Fruit fly (Drosophila melanogaster) whole organism, wandering third instar larva: ENCODE data around the gene Pxd.

Experiments
- Abd-B ChIP-seq: fragments of >200 bp; optimal IDR thresholded peaks from 2 replicates; lab custom pipeline; 2017; ENCODE audit warnings: missing biosample characterization, missing genetic modification characterization
- CG32264 ChIP-seq: fragments of 200-800 bp; sonication (Bioruptor generic); optimal IDR thresholded peaks from 2 replicates; lab custom pipeline; 2016; ENCODE audit warnings: missing biosample characterization, missing genetic modification characterization
- CG9705 ChIP-seq: fragments of 200-800 bp; sonication (Bioruptor generic); optimal IDR thresholded peaks from 2 replicates; lab custom pipeline; 2018; ENCODE audit warnings: missing biosample characterization, mild to moderate bottlenecking, missing genetic modification characterization
- CrebA ChIP-seq: fragments of 200-800 bp; sonication (Bioruptor generic); optimal IDR thresholded peaks from 2 replicates; lab custom pipeline; 2016; ENCODE audit warnings: missing biosample characterization, mild to moderate bottlenecking, missing genetic modification characterization, borderline replicate concordance
- Dfd ChIP-seq: fragments of >200 bp; optimal IDR thresholded peaks from 2 replicates; lab custom pipeline; 2017; ENCODE audit warnings: missing biosample characterization, missing genetic modification characterization
- Dif ChIP-seq: fragments of 200-275, 200-300 bp; sonication (Bioruptor generic); optimal IDR thresholded peaks from 2 replicates; lab custom pipeline; 2018; ENCODE audit warnings: missing biosample characterization, missing genetic modification characterization; ENCODE audit not compliant: partially characterized antibody
- GATAd ChIP-seq: sonication (Bioruptor generic); optimal IDR thresholded peaks from 2 replicates; lab custom pipeline; 2016; ENCODE audit warnings: missing biosample characterization, missing genetic modification characterization
- HLH106 ChIP-seq: fragments of 200-800 bp; optimal IDR thresholded peaks from 3 replicates; lab custom pipeline; 2019; ENCODE audit warnings: missing biosample characterization, mild to moderate bottlenecking, missing genetic modification characterization, moderate library complexity
- Hr78 ChIP-seq: fragments of >200 bp; optimal IDR thresholded peaks from 2 replicates; lab custom pipeline; 2017; ENCODE audit warnings: missing biosample characterization, missing genetic modification characterization
- Hr83 ChIP-seq: fragments of 200-300 bp; sonication (Bioruptor generic); optimal IDR thresholded peaks from 2 replicates; lab custom pipeline; 2016; ENCODE audit warnings: missing biosample characterization, mild to moderate bottlenecking, missing genetic modification characterization, moderate library complexity; ENCODE audit not compliant: poor library complexity, severe bottlenecking
- Jra ChIP-seq: sonication (Bioruptor generic); optimal IDR thresholded peaks from 2 replicates; lab custom pipeline; 2016; ENCODE audit warnings: missing biosample characterization, missing genetic modification characterization
- Mio ChIP-seq: sonication (Bioruptor generic); optimal IDR thresholded peaks from 2 replicates; lab custom pipeline; 2016; ENCODE audit warnings: missing biosample characterization, missing genetic modification characterization
- Myc ChIP-seq: fragments of >200 bp; optimal IDR thresholded peaks from 2 replicates; lab custom pipeline; 2017
- N ChIP-seq: fragments of >200 bp; optimal IDR thresholded peaks from 2 replicates; lab custom pipeline; 2018; ENCODE audit warnings: missing biosample characterization, missing external identifiers, missing genetic modification characterization
- OdsH ChIP-seq: fragments of 200-800 bp; sonication (Bioruptor generic); optimal IDR thresholded peaks from 2 replicates; lab custom pipeline; 2016; ENCODE audit warnings: missing biosample characterization, mild to moderate bottlenecking, missing genetic modification characterization
- Rel ChIP-seq, 2 experiments: fragments of 200-800 bp; sonication (Bioruptor generic) in 1 of 2; optimal IDR thresholded peaks; 2 replicates in 1 of 2; 3 replicates in 1 of 2; lab custom pipeline; 2016 to 2019; ENCODE audit warnings: mild to moderate bottlenecking in 2 of 2, missing biosample characterization in 2 of 2, missing genetic modification characterization in 2 of 2, moderate library complexity in 1 of 2
- Sp1 ChIP-seq: fragments of 200-800 bp; sonication (Bioruptor generic); optimal IDR thresholded peaks from 3 replicates; lab custom pipeline; 2019; ENCODE audit warnings: missing biosample characterization, mild to moderate bottlenecking, missing genetic modification characterization, moderate library complexity
- Vsx2 ChIP-seq: fragments of 200-300, 225-300 bp; sonication (Bioruptor generic); optimal IDR thresholded peaks from 2 replicates; lab custom pipeline; 2018; ENCODE audit warnings: missing biosample characterization, missing genetic modification characterization; ENCODE audit not compliant: partially characterized antibody
- br ChIP-seq: fragments of 200-800 bp; sonication (Bioruptor generic); optimal IDR thresholded peaks from 2 replicates; lab custom pipeline; 2016; ENCODE audit warnings: missing biosample characterization, missing genetic modification characterization
- brk ChIP-seq: fragments of 200-800 bp; sonication (Bioruptor generic); optimal IDR thresholded peaks from 2 replicates; lab custom pipeline; 2016; ENCODE audit warnings: missing biosample characterization, mild to moderate bottlenecking, missing genetic modification characterization
- dl ChIP-seq, 2 experiments: fragments of 175-275, 200-275 bp in 1 of 2; fragments of 200-275 bp in 1 of 2; sonication (Bioruptor generic); optimal IDR thresholded peaks; lab custom pipeline; 2018; ENCODE audit warnings: mild to moderate bottlenecking in 2 of 2, missing biosample characterization in 2 of 2, missing genetic modification characterization in 2 of 2, moderate library complexity in 2 of 2; ENCODE audit not compliant: partially characterized antibody in 2 of 2, insufficient read depth in 1 of 2
- dmrt93B ChIP-seq: fragments of 200-800 bp; sonication (Bioruptor generic); optimal IDR thresholded peaks from 2 replicates; lab custom pipeline; 2018; ENCODE audit warnings: missing biosample characterization, mild to moderate bottlenecking, missing genetic modification characterization
- dsf ChIP-seq: sonication (Bioruptor generic); optimal IDR thresholded peaks from 2 replicates; lab custom pipeline; 2016; ENCODE audit warnings: missing biosample characterization, missing genetic modification characterization, borderline replicate concordance
- ey ChIP-seq: fragments of 200-800 bp; sonication (Bioruptor generic); optimal IDR thresholded peaks from 2 replicates; lab custom pipeline; 2016; ENCODE audit warnings: missing biosample characterization, missing genetic modification characterization
- foxo ChIP-seq, 2 experiments: fragments of 200-800 bp; sonication (Bioruptor generic); optimal IDR thresholded peaks; 2 replicates in 1 of 2; 3 replicates in 1 of 2; lab custom pipeline; 2016 to 2017; ENCODE audit warnings: missing biosample characterization in 2 of 2, missing genetic modification characterization in 2 of 2
- fru ChIP-seq: fragments of 200-800 bp; sonication (Bioruptor generic); optimal IDR thresholded peaks from 3 replicates; lab custom pipeline; 2016; ENCODE audit warnings: missing biosample characterization, mild to moderate bottlenecking, missing genetic modification characterization
- h ChIP-seq: fragments of 200-800 bp; sonication (Bioruptor generic); optimal IDR thresholded peaks from 3 replicates; lab custom pipeline; 2016; ENCODE audit warnings: missing biosample characterization, mild to moderate bottlenecking, missing genetic modification characterization
- jim ChIP-seq: fragments of 175-275, 200-325 bp; sonication (Bioruptor generic); optimal IDR thresholded peaks from 2 replicates; lab custom pipeline; 2016; ENCODE audit warnings: missing biosample characterization, mild to moderate bottlenecking, missing genetic modification characterization
- lola ChIP-seq: fragments of >200 bp; optimal IDR thresholded peaks from 2 replicates; lab custom pipeline; 2017; ENCODE audit warnings: missing biosample characterization, missing genetic modification characterization
- pan ChIP-seq: fragments of >200 bp; optimal IDR thresholded peaks from 2 replicates; lab custom pipeline; 2017
- psq ChIP-seq: fragments of 200-800 bp; sonication (Bioruptor generic); optimal IDR thresholded peaks from 3 replicates; lab custom pipeline; 2017; ENCODE audit warnings: missing biosample characterization, mild to moderate bottlenecking, missing genetic modification characterization, moderate library complexity
- rgr ChIP-seq: fragments of 200-800 bp; sonication (Bioruptor generic); optimal IDR thresholded peaks from 3 replicates; lab custom pipeline; 2016; ENCODE audit warnings: missing biosample characterization, mild to moderate bottlenecking, missing genetic modification characterization
- sage ChIP-seq: fragments of 200-800 bp; sonication (Bioruptor generic); optimal IDR thresholded peaks from 2 replicates; lab custom pipeline; 2016; ENCODE audit warnings: missing biosample characterization, mild to moderate bottlenecking, missing genetic modification characterization
- sv ChIP-seq: fragments of 200-800 bp; sonication (Bioruptor generic); optimal IDR thresholded peaks from 3 replicates; lab custom pipeline; 2016; ENCODE audit warnings: missing biosample characterization, missing genetic modification characterization
- woc ChIP-seq: sonication (Bioruptor generic); optimal IDR thresholded peaks from 2 replicates; lab custom pipeline; 2016; ENCODE audit warnings: missing biosample characterization, mild to moderate bottlenecking, missing genetic modification characterization

Gene Pxd

DNA sequence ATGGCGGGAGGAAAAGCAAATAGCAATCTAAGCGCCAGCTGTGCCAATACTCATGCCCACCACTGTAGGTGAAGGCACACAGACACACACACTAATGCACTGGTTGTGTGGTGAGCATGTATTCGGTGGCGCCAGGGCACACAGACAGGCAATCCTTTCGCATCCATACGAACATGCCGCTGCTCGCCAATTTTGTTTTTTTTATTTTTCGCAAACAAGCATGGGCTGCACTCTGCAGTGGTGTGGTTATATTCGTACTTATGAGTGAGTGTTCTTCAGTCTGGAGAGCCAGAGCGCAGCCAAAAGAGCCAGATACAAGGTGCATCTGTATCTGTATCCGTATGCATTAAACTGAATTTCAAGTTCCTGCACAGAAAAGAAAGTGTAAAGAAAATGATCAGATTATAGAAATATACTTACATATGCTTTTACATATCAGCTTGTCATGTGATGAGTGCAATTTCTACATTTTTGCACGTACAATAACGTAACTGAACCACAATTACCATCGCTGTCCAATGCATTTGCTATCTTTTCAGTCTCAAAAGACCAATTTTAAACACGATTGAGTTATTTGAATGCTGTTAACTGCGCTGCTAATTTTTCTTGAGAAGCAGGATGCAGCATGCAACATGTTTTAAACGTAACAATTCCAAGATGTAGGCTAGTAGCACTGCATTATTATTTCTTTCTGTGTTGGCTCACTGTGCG lies 44.9 kb downstream of the Pxd start (continued):
- TF ChIP-seq Myc (lab: Kevin White, UChicago) (no peak), Rel (GFP tag; optimal IDR thresholded peaks at IDR 0.05; lab: Kevin White, UChicago) (peak; percentile 23), Rel (tag; optimal IDR thresholded peaks at IDR 0.05; lab: Kevin White, UChicago) (no peak), Abd-B (GFP tag; lab: Kevin White, UChicago) (no peak), jim (peak; percentile 56), br (GFP tag; lab: Kevin White, UChicago) (peak; percentile 24)

DNA sequence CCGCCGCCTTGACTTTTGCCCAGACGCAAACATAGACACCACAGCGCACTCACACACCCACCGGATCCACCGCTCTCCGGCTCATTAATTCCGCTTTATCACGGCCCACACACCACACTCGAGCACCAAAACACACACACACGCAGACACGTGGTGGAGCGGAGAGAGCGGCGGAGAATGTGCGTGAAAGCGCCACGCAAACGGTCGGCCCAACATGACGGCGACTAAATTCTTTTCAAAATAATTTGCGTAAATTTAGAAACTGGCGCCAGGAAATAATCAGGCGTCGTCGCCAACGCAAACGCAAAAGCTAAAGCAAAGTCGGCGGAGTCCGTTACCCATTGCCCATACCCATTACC lies 45.4 kb downstream of the Pxd start:
- TF ChIP-seq foxo (GFP tag; optimal IDR thresholded peaks at IDR 0.05; lab: Kevin White, UChicago) (no peak), dl (GFP tag; optimal IDR thresholded peaks at IDR 0.05; lab: Kevin White, UChicago; ENCODE audit: insufficient read depth in 1 of 2, partially characterized antibody in 2 of 2) (peak in 1 of 2 experiments; percentile 27), dmrt93B (GFP tag; lab: Kevin White, UChicago) (no peak), Dif (peak; percentile 34), Hr78 (no peak), brk (GFP tag; lab: Kevin White, UChicago) (no peak), h (GFP tag; lab: Kevin White, UChicago) (no peak), GATAd (GFP tag; lab: Kevin White, UChicago) (no peak), psq (GFP tag; lab: Kevin White, UChicago) (no peak), OdsH (GFP tag; lab: Kevin White, UChicago) (no peak), Mio (GFP tag; lab: Kevin White, UChicago) (no peak), jim (no peak), ey (no peak)

DNA sequence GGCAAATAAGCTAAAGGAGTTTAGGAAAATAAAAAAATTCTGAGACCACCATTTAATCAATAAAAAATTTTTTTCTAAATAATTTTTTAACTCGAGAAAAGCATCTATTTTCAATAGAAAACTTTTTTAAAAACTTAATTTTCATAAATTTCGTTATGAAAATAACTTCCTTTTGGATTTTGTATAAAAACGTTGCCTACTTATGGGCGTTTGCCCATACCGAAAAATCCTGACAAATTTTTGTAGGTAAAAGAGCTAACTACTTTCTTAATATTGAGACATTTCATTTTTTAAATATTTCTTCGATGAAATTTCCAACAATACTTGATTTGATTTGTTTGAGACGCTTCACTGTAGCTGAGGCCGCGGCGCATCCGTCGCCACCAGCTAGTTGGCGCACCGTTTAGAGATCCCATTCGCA lies 45.9 kb downstream of the Pxd start:
- peak; percentile 31 for TF ChIP-seq ey
- TF ChIP-seq Myc (lab: Kevin White, UChicago) = no peak
- TF ChIP-seq Dif = no peak
- TF ChIP-seq woc (GFP tag; lab: Kevin White, UChicago) = peak; percentile 20
- no peak for TF ChIP-seq sage (GFP tag; lab: Kevin White, UChicago)
- TF ChIP-seq psq (GFP tag; lab: Kevin White, UChicago) = peak; percentile 12
- no peak for TF ChIP-seq HLH106 (tag; lab: Kevin White, UChicago)
- peak; percentile 16 for TF ChIP-seq fru (GFP tag; lab: Kevin White, UChicago)
- TF ChIP-seq foxo (GFP tag; optimal IDR thresholded peaks at IDR 0.05; lab: Kevin White, UChicago) = peak in 1 of 2 experiments; percentile 20
- peak; percentile 32 for TF ChIP-seq sv

DNA sequence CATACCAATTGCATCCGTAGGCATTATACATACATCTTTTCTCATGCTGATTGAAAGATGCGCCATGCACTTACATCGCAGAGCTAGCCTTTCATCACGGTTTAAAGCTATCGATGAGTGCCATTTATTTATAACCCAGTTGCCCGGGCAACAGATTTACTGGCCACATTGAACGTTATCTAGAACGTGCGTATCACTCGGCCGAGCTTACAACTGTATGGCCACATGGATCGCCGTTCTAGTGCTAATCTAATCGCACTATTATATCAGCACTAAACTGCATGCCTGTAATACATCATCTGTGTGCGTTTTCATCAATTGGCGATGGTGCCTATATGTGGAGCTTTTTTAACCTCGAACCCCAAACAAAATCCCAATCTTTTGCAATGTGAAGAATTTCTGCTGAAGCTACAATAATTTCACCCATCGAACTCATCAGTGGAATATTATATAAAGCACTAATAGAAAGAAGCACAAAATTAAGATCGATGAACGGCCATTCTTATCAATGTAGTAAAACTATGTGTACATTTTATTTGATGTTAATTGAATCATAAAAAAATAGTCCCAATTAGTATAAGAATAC lies 46.5 kb downstream of the Pxd start:
- no peak for TF ChIP-seq OdsH (GFP tag; lab: Kevin White, UChicago)
- TF ChIP-seq Hr83 (GFP tag; lab: Kevin White, UChicago) = no peak
- no peak for TF ChIP-seq GATAd (GFP tag; lab: Kevin White, UChicago)
- TF ChIP-seq Dif = no peak
- TF ChIP-seq Jra (GFP tag; lab: Kevin White, UChicago) = no peak
- no peak for TF ChIP-seq Myc (lab: Kevin White, UChicago)
- TF ChIP-seq Hr78 = no peak
- TF ChIP-seq woc (GFP tag; lab: Kevin White, UChicago) = no peak
- no peak for TF ChIP-seq rgr (GFP tag; lab: Kevin White, UChicago)
- TF ChIP-seq jim = no peak
- TF ChIP-seq Rel (GFP tag; optimal IDR thresholded peaks at IDR 0.05; lab: Kevin White, UChicago) = no peak
- TF ChIP-seq Rel (tag; optimal IDR thresholded peaks at IDR 0.05; lab: Kevin White, UChicago) = no peak
- no peak for TF ChIP-seq foxo (GFP tag; optimal IDR thresholded peaks at IDR 0.05; lab: Kevin White, UChicago)
- no peak for TF ChIP-seq ey
- no peak for TF ChIP-seq sv
- TF ChIP-seq, all 38 proteins: peak for 0

DNA sequence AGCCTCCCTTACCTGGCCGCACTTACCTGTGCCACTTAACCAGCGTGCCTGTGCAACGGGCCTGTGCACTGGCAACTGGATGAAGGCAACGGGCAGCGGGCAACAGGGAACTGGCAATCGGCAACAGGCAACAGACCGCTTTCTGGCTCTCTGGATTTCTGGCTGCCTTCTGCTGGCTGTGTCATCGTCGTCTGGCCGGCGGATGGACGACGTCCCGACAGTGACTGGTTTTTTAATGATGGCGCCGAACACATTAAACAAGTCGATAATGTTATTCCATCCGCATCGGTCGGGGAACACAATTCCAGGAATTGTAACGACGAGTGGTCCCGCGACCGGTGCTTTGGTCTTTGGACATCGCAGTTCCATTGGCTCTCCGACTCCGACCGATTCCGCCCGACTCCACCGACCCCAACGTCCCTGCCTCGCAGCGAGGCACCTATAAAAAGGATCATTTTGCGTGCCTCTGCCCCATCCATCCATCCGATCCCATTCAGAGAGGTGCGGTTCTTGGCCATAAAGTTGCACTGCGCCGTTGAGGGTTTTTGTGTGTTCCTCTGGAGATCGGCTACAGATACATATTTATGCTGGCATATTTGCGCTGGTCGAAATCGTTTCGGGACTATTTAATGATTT lies 47.5 kb downstream of the Pxd start:
- TF ChIP-seq lola (GFP tag; lab: Kevin White, UChicago) (no peak), Abd-B (GFP tag; lab: Kevin White, UChicago) (no peak), jim (no peak), CG32264 (no peak), HLH106 (tag; lab: Kevin White, UChicago) (peak; percentile 2), woc (GFP tag; lab: Kevin White, UChicago) (no peak), Rel (GFP tag; optimal IDR thresholded peaks at IDR 0.05; lab: Kevin White, UChicago) (peak; percentile 61), Rel (tag; optimal IDR thresholded peaks at IDR 0.05; lab: Kevin White, UChicago) (no peak), psq (GFP tag; lab: Kevin White, UChicago) (peak; percentile 7), Myc (lab: Kevin White, UChicago) (no peak), dl (GFP tag; optimal IDR thresholded peaks at IDR 0.05; lab: Kevin White, UChicago; ENCODE audit: insufficient read depth in 1 of 2, partially characterized antibody in 2 of 2) (peak in 1 of 2 experiments; percentile 9), brk (GFP tag; lab: Kevin White, UChicago) (peak; percentile 79), fru (GFP tag; lab: Kevin White, UChicago) (peak; percentile 32), Sp1 (GFP tag; lab: Kevin White, UChicago) (no peak), pan (lab: Kevin White, UChicago) (no peak), dsf (GFP tag; lab: Kevin White, UChicago) (no peak), Hr83 (GFP tag; lab: Kevin White, UChicago) (peak; percentile 38), CG9705 (GFP tag; lab: Kevin White, UChicago) (no peak), Vsx2 (GFP tag; lab: Kevin White, UChicago) (peak; percentile 29), N (no peak), Dfd (GFP tag; lab: Kevin White, UChicago) (no peak), CrebA (GFP tag; lab: Kevin White, UChicago) (no peak), br (GFP tag; lab: Kevin White, UChicago) (no peak), GATAd (GFP tag; lab: Kevin White, UChicago) (no peak)
